Fruit fly (Drosophila melanogaster) whole organism, pupa: Measurements from ENCODE around the gene disco.

Source experiments
- CG15710 ChIP-seq: fragments of 200-800 bp; sonication (Bioruptor generic); optimal IDR thresholded peaks from 2 replicates; lab custom pipeline; 2018; ENCODE audit warnings: missing biosample characterization, mild to moderate bottlenecking, missing genetic modification characterization, moderate library complexity
- fd96Ca ChIP-seq: fragments of 200-800 bp; sonication (Bioruptor generic); IDR thresholded peaks from 3 replicates; pipeline ENCODE4 v1.3.6; 2022; ENCODE audit warnings: missing biosample characterization, missing genetic modification characterization
- rn ChIP-seq: fragments of 200-800 bp; sonication (Bioruptor generic); IDR thresholded peaks from 2 replicates; pipeline ENCODE4 v1.3.6; 2022; ENCODE audit warnings: missing biosample characterization, missing genetic modification characterization

DNA sequence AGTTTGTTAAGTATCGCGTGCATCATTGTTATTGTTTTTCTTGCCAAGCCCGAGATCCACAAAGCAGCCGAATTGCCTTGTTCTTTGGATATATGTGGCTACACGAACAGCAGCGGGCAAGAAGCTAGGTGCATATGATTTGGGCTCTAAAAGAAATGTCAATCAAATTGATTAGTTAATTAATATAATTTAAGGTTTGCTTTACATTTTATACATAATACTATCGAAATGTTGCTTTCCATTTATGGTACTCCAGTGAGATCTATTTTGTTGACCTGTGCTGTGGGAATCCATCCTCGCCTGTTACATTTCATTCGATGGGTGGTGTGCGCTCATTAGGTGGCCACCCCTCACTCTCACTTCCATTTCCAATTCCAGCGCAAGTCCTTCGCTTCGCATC is 46.9 kb upstream of the disco start:
- peak; percentile 60; the same call in 2 of the 3 replicates for TF ChIP-seq fd96Ca (GFP tag; lab: Robert Waterston, UW)
- TF ChIP-seq rn (GFP tag; lab: Robert Waterston, UW): no peak
- peak; percentile 68 for TF ChIP-seq CG15710
